Fruit fly (Drosophila melanogaster) whole organism, embryonic: ENCODE results near the gene CG13949.
A peak's percentile ranks its signal among the peaks of the same experiment; 100 is the strongest.

Experiments
- B-H1 ChIP-seq: fragments of 200-800 bp; sonication (Bioruptor generic); IDR thresholded peaks from 3 replicates; pipeline ENCODE4 v1.3.6; 2022; ENCODE audit warnings: missing biosample characterization, missing genetic modification characterization
- BEAF-32 ChIP-seq: fragments of 200-800 bp; sonication (Bioruptor generic); optimal IDR thresholded peaks from 3 replicates; lab custom pipeline; 2017; ENCODE audit warnings: missing biosample characterization, missing genetic modification characterization, mild to moderate bottlenecking, moderate library complexity, missing genetic modification reagents
- CG10209 ChIP-seq: fragments of 200-800 bp; sonication (Bioruptor generic); optimal IDR thresholded peaks from 3 replicates; lab custom pipeline; 2017; ENCODE audit warnings: missing biosample characterization, mild to moderate bottlenecking, missing genetic modification characterization, missing genetic modification reagents
- CG10267 ChIP-seq: fragments of 200-800 bp; sonication (Bioruptor generic); optimal IDR thresholded peaks from 2 replicates; lab custom pipeline; 2018; ENCODE audit warnings: missing biosample characterization, mild to moderate bottlenecking, missing genetic modification characterization, moderate library complexity
- CG10462 ChIP-seq: fragments of 200-800 bp; sonication (Bioruptor generic); optimal IDR thresholded peaks from 2 replicates; lab custom pipeline; 2016; ENCODE audit warnings: missing biosample characterization, missing genetic modification characterization
- CG10959 ChIP-seq: fragments of 200-800 bp; sonication (Bioruptor generic); IDR thresholded peaks from 2 replicates; pipeline ENCODE4 v1.3.6; 2022; ENCODE audit warnings: missing biosample characterization, missing genetic modification characterization
- CG10979 ChIP-seq: fragments of 200-800 bp; sonication (Bioruptor generic); optimal IDR thresholded peaks from 2 replicates; lab custom pipeline; 2018; ENCODE audit warnings: missing biosample characterization, mild to moderate bottlenecking, missing genetic modification characterization, moderate library complexity
- CG11560 ChIP-seq: fragments of 200-800 bp; sonication (Bioruptor generic); IDR thresholded peaks from 3 replicates; pipeline ENCODE4 v1.3.6; 2022; ENCODE audit warnings: missing biosample characterization, missing genetic modification characterization
- CG12155 ChIP-seq: fragments of 200-800 bp; sonication (Bioruptor generic); optimal IDR thresholded peaks from 3 replicates; lab custom pipeline; 2016; ENCODE audit warnings: missing biosample characterization, missing genetic modification characterization
- CG1529 ChIP-seq: fragments of 200-800 bp; sonication (Bioruptor generic); optimal IDR thresholded peaks from 3 replicates; lab custom pipeline; 2018; ENCODE audit warnings: missing biosample characterization, missing genetic modification characterization
- CG1603 ChIP-seq: fragments of 200-800 bp; sonication (Bioruptor generic); optimal IDR thresholded peaks from 2 replicates; lab custom pipeline; 2019; ENCODE audit warnings: missing biosample characterization, mild to moderate bottlenecking, missing genetic modification characterization, moderate library complexity
- CG17359 ChIP-seq: fragments of 200-800 bp; sonication (Bioruptor generic); optimal IDR thresholded peaks from 3 replicates; lab custom pipeline; 2018; ENCODE audit warnings: missing biosample characterization, mild to moderate bottlenecking, missing genetic modification characterization, moderate library complexity
- CG17802 ChIP-seq: fragments of 200-800 bp; sonication (Bioruptor generic); optimal IDR thresholded peaks from 2 replicates; lab custom pipeline; 2018; ENCODE audit warnings: missing biosample characterization, mild to moderate bottlenecking, missing genetic modification characterization, moderate library complexity
- CG2120 ChIP-seq: fragments of 200-800 bp; sonication (Bioruptor generic); optimal IDR thresholded peaks from 3 replicates; lab custom pipeline; 2016; ENCODE audit warnings: missing biosample characterization, missing genetic modification characterization
- CG2199 ChIP-seq: fragments of 200-800 bp; sonication (Bioruptor generic); IDR thresholded peaks from 3 replicates; pipeline ENCODE4 v1.3.6; 2022; ENCODE audit warnings: missing biosample characterization, missing genetic modification characterization
- CG30403 ChIP-seq: fragments of 200-800 bp; sonication (Bioruptor generic); optimal IDR thresholded peaks from 3 replicates; lab custom pipeline; 2016; ENCODE audit warnings: missing biosample characterization, missing genetic modification characterization
- CG3281 ChIP-seq: fragments of 200-800 bp; sonication (Bioruptor generic); optimal IDR thresholded peaks from 3 replicates; lab custom pipeline; 2017; ENCODE audit warnings: missing biosample characterization, mild to moderate bottlenecking, missing genetic modification characterization
- CG4328 ChIP-seq: fragments of 200-800 bp; sonication (Bioruptor generic); optimal IDR thresholded peaks from 3 replicates; lab custom pipeline; 2017; ENCODE audit warnings: missing biosample characterization, missing genetic modification reagents, missing genetic modification characterization
- CG6854 ChIP-seq: fragments of 200-800 bp; sonication (Bioruptor generic); optimal IDR thresholded peaks from 3 replicates; lab custom pipeline; 2017; ENCODE audit warnings: missing biosample characterization, mild to moderate bottlenecking, missing genetic modification characterization
- CG8924 ChIP-seq: fragments of 200-800 bp; optimal IDR thresholded peaks from 3 replicates; lab custom pipeline; 2019; ENCODE audit warnings: missing biosample characterization, mild to moderate bottlenecking, missing genetic modification characterization, moderate library complexity
- CG8944 ChIP-seq: fragments of 200-800 bp; sonication (Bioruptor generic); optimal IDR thresholded peaks from 3 replicates; lab custom pipeline; 2016; ENCODE audit warnings: missing biosample characterization, missing genetic modification characterization
- CG9215 ChIP-seq: fragments of 200-800 bp; sonication (Bioruptor generic); IDR thresholded peaks from 2 replicates; pipeline ENCODE4 v1.3.6; 2022; ENCODE audit warnings: missing biosample characterization, missing genetic modification characterization
- Camta ChIP-seq: fragments of 200-800 bp; sonication (Bioruptor generic); optimal IDR thresholded peaks from 2 replicates; lab custom pipeline; 2016; ENCODE audit warnings: missing biosample characterization, missing genetic modification characterization
- E2f1 ChIP-seq: fragments of 200-800 bp; sonication (Bioruptor generic); IDR thresholded peaks from 2 replicates; pipeline ENCODE4 v1.3.6; 2022; ENCODE audit warnings: missing biosample characterization, missing genetic modification characterization
- ERR ChIP-seq: fragments of 200-800 bp; sonication (Bioruptor generic); optimal IDR thresholded peaks from 2 replicates; lab custom pipeline; 2016; ENCODE audit warnings: missing biosample characterization, missing genetic modification characterization
- H15 ChIP-seq: fragments of 200-800 bp; sonication (Bioruptor generic); IDR thresholded peaks from 3 replicates; pipeline ENCODE4 v1.3.6; 2022; ENCODE audit warnings: missing biosample characterization, missing genetic modification characterization
- HLHmδ ChIP-seq: fragments of 200-800 bp; sonication (Bioruptor generic); optimal IDR thresholded peaks from 2 replicates; lab custom pipeline; 2018; ENCODE audit warnings: missing biosample characterization, mild to moderate bottlenecking, missing genetic modification characterization, moderate library complexity
- Hmr ChIP-seq: fragments of 200-800 bp; sonication (Bioruptor generic); optimal IDR thresholded peaks from 3 replicates; lab custom pipeline; 2017; ENCODE audit warnings: mild to moderate bottlenecking, missing biosample characterization, missing genetic modification reagents, missing genetic modification characterization
- Hr39 ChIP-seq: fragments of >200 bp; optimal IDR thresholded peaks from 2 replicates; lab custom pipeline; 2017
- Oaz ChIP-seq: fragments of 200-800 bp; sonication (Bioruptor generic); IDR thresholded peaks from 2 replicates; pipeline ENCODE4 v1.3.6; 2022; ENCODE audit warnings: missing biosample characterization, missing genetic modification characterization
- Sox102F ChIP-seq: fragments of 200-800 bp; sonication (Bioruptor generic); optimal IDR thresholded peaks from 2 replicates; lab custom pipeline; 2018; ENCODE audit warnings: missing biosample characterization, mild to moderate bottlenecking, missing genetic modification characterization, moderate library complexity
- Sry-β ChIP-seq: fragments of 200-800 bp; sonication (Bioruptor generic); optimal IDR thresholded peaks from 2 replicates; lab custom pipeline; 2018; ENCODE audit warnings: missing biosample characterization, mild to moderate bottlenecking, missing genetic modification characterization, moderate library complexity
- bowl ChIP-seq: fragments of 200-800 bp; sonication (Bioruptor generic); IDR thresholded peaks from 2 replicates; pipeline ENCODE4 v1.3.6; 2022; ENCODE audit warnings: missing biosample characterization, missing genetic modification characterization
- btn ChIP-seq: fragments of 200-800 bp; sonication (Bioruptor generic); optimal IDR thresholded peaks from 2 replicates; lab custom pipeline; 2016; ENCODE audit warnings: missing biosample characterization, missing genetic modification characterization
- caup ChIP-seq: fragments of 200-800 bp; sonication (Bioruptor generic); optimal IDR thresholded peaks from 3 replicates; lab custom pipeline; 2017; ENCODE audit warnings: missing biosample characterization, mild to moderate bottlenecking, missing genetic modification characterization, moderate library complexity; ENCODE audit not compliant: severe bottlenecking
- croc ChIP-seq: fragments of 200-800 bp; sonication (Bioruptor generic); conservative IDR thresholded peaks from 3 replicates; pipeline ENCODE4 v1.3.6; 2022; ENCODE audit warnings: missing biosample characterization, missing genetic modification characterization
- gem ChIP-seq: fragments of 200-800 bp; sonication (Bioruptor generic); optimal IDR thresholded peaks from 2 replicates; lab custom pipeline; 2019; ENCODE audit warnings: missing biosample characterization, mild to moderate bottlenecking, missing genetic modification characterization, moderate library complexity
- jing ChIP-seq: fragments of 200-800 bp; sonication (Bioruptor generic); optimal IDR thresholded peaks from 2 replicates; lab custom pipeline; 2018; ENCODE audit warnings: missing biosample characterization, mild to moderate bottlenecking, missing genetic modification characterization
- pho ChIP-seq: fragments of 200-800 bp; sonication (Bioruptor generic); optimal IDR thresholded peaks from 2 replicates; lab custom pipeline; 2016; ENCODE audit warnings: missing biosample characterization, missing genetic modification characterization
- pnt ChIP-seq: fragments of 200-800 bp; sonication (Bioruptor generic); optimal IDR thresholded peaks from 3 replicates; lab custom pipeline; 2016; ENCODE audit warnings: missing biosample characterization, missing genetic modification characterization
- pros ChIP-seq: fragments of 200-800 bp; sonication (Bioruptor generic); optimal IDR thresholded peaks from 3 replicates; lab custom pipeline; 2019; ENCODE audit warnings: missing biosample characterization, mild to moderate bottlenecking, missing genetic modification characterization, moderate library complexity
- pum ChIP-seq: fragments of 200-800 bp; sonication (Bioruptor generic); optimal IDR thresholded peaks from 2 replicates; lab custom pipeline; 2016; ENCODE audit warnings: missing biosample characterization, missing genetic modification characterization
- ro ChIP-seq: fragments of 200-800 bp; sonication (Bioruptor generic); IDR thresholded peaks from 2 replicates; pipeline ENCODE4 v1.3.6; 2022; ENCODE audit warnings: missing biosample characterization, missing genetic modification characterization
- sd ChIP-seq: fragments of 200-800 bp; sonication (Bioruptor generic); optimal IDR thresholded peaks from 3 replicates; lab custom pipeline; 2018; ENCODE audit warnings: missing biosample characterization, mild to moderate bottlenecking, missing genetic modification characterization, moderate library complexity
- sug ChIP-seq: fragments of 200-800 bp; optimal IDR thresholded peaks from 2 replicates; lab custom pipeline; 2019; ENCODE audit warnings: missing biosample characterization, mild to moderate bottlenecking, missing genetic modification characterization, moderate library complexity
- toy ChIP-seq: fragments of 200-800 bp; sonication (Bioruptor generic); IDR thresholded peaks from 2 replicates; pipeline ENCODE4 v1.3.6; 2022; ENCODE audit warnings: missing biosample characterization, missing genetic modification characterization
- unc-4 ChIP-seq: fragments of 200-800 bp; sonication (Bioruptor generic); IDR thresholded peaks from 2 replicates; pipeline ENCODE4 v1.3.6; 2022; ENCODE audit warnings: missing biosample characterization, missing genetic modification characterization; ENCODE audit not compliant: partially characterized antibody
- wek ChIP-seq: fragments of 200-800 bp; sonication (Bioruptor generic); optimal IDR thresholded peaks from 3 replicates; lab custom pipeline; 2018; ENCODE audit warnings: missing biosample characterization, mild to moderate bottlenecking, missing genetic modification characterization, moderate library complexity
- wor ChIP-seq: fragments of 200-800 bp; sonication (Bioruptor generic); IDR thresholded peaks from 2 replicates; pipeline ENCODE4 v1.3.6; 2022; ENCODE audit warnings: missing biosample characterization, missing genetic modification characterization
- zen2 ChIP-seq: fragments of 200-800 bp; sonication (Bioruptor generic); IDR thresholded peaks from 3 replicates; pipeline ENCODE4 v1.3.6; 2022; ENCODE audit warnings: missing biosample characterization, missing genetic modification characterization; ENCODE audit not compliant: partially characterized antibody

Gene CG13949

DNA sequence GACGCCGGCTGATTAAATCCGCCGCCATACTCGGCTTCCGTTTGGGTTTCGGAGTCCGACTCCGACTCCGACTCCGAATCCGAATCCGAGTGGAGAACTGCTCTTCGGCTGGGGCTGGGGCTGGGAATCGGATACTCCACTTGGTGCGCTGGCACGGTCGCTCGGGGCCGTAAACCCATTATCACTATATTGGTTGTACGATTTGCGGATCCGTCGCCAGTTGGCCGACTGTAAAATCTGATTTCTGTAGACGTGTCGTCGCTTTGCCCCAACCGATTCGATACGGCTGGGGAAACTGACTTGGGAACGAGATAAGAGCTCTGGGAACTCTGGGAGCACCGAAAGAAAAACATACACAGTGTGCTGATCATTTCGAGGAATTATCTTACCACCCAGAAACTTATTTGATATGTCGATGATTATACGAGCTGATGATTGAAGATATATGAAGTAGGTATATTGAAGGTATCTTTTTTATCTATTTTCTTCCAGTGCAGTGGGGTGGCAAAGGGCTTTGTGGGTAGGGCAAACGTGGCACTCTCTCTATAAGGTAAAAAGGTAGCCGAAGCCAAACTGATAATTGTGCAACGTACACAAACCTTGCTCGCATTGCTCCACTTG lies 2.9 kb downstream of the CG13949 start (continued):
- peak; percentile 37 for TF ChIP-seq CG8944 (GFP tag; lab: Kevin White, UChicago)
- no peak for TF ChIP-seq pros (GFP tag; lab: Kevin White, UChicago)
- peak; percentile 82 for TF ChIP-seq Sox102F (GFP tag; lab: Kevin White, UChicago)
- TF ChIP-seq H15 (GFP tag; lab: Robert Waterston, UW): peak; percentile 64; the same call in 2 of the 3 replicates
- TF ChIP-seq CG11560: no peak
- peak; percentile 55 for TF ChIP-seq pnt
- no peak for TF ChIP-seq CG4328
- TF ChIP-seq Hmr (GFP tag; lab: Kevin White, UChicago): peak; percentile 56
- TF ChIP-seq CG1603 (tag; lab: Kevin White, UChicago): peak; percentile 82
- TF ChIP-seq CG6854 (GFP tag; lab: Kevin White, UChicago): peak; percentile 16
- TF ChIP-seq HLHmδ (GFP tag; lab: Kevin White, UChicago): no peak
- TF ChIP-seq CG2199 (GFP tag; lab: Robert Waterston, UW): no peak
- peak; percentile 4 for TF ChIP-seq btn (GFP tag; lab: Kevin White, UChicago)
- TF ChIP-seq wor (GFP tag; lab: Robert Waterston, UW): no peak
- TF ChIP-seq CG1529 (GFP tag; lab: Kevin White, UChicago): peak; percentile 53
- no peak for TF ChIP-seq sd (tag; lab: Kevin White, UChicago)
- peak; percentile 76 for TF ChIP-seq gem (tag; lab: Kevin White, UChicago)
- TF ChIP-seq zen2: no peak
- peak; percentile 41 for TF ChIP-seq CG10267 (tag; lab: Kevin White, UChicago)
- TF ChIP-seq CG8924: peak; percentile 73
- TF ChIP-seq B-H1 (GFP tag; lab: Robert Waterston, UW): peak; percentile 54
- TF ChIP-seq ro: no peak
- TF ChIP-seq CG10462 (GFP tag; lab: Kevin White, UChicago): peak; percentile 31
- no peak for TF ChIP-seq Hr39 (lab: Kevin White, UChicago)
- TF ChIP-seq croc (GFP tag; lab: Robert Waterston, UW): peak; percentile 25; the same call in 1 of the 3 replicates
- peak; percentile 58 for TF ChIP-seq CG10979 (tag; lab: Kevin White, UChicago)
- no peak for TF ChIP-seq toy (GFP tag; lab: Robert Waterston, UW)
- TF ChIP-seq Camta (GFP tag; lab: Kevin White, UChicago): peak; percentile 44
- peak; percentile 12 for TF ChIP-seq jing (GFP tag; lab: Kevin White, UChicago)
- peak; percentile 37 for TF ChIP-seq caup (GFP tag; lab: Kevin White, UChicago)
- TF ChIP-seq pum (GFP tag; lab: Kevin White, UChicago): no peak
- peak; percentile 47 for TF ChIP-seq CG10209 (GFP tag; lab: Kevin White, UChicago)
- peak; percentile 65 for TF ChIP-seq CG2120 (GFP tag; lab: Kevin White, UChicago)
- no peak for TF ChIP-seq CG12155 (GFP tag; lab: Kevin White, UChicago)
- peak; percentile 67 for TF ChIP-seq CG17359 (tag; lab: Kevin White, UChicago)
- TF ChIP-seq BEAF-32 (GFP tag; lab: Kevin White, UChicago): no peak
- TF ChIP-seq CG9215 (GFP tag; lab: Robert Waterston, UW): no peak
- no peak for TF ChIP-seq Sry-β
- no peak for TF ChIP-seq CG3281 (GFP tag; lab: Kevin White, UChicago)
- TF ChIP-seq CG30403 (GFP tag; lab: Kevin White, UChicago): peak; percentile 64
- TF ChIP-seq pho: peak; percentile 21
- TF ChIP-seq bowl (GFP tag; lab: Robert Waterston, UW): no peak
- no peak for TF ChIP-seq CG10959 (GFP tag; lab: Robert Waterston, UW)
- TF ChIP-seq Oaz (GFP tag; lab: Robert Waterston, UW): peak; percentile 42; the same call in 1 of the 2 replicates
- peak; percentile 82 for TF ChIP-seq sug (tag; lab: Kevin White, UChicago)
- TF ChIP-seq E2f1 (GFP tag; lab: Robert Waterston, UW): peak; percentile 64
- no peak for TF ChIP-seq ERR
- no peak for TF ChIP-seq CG17802 (tag; lab: Kevin White, UChicago)
- TF ChIP-seq wek (GFP tag; lab: Kevin White, UChicago): no peak
- no peak for TF ChIP-seq unc-4
